Worm (Caenorhabditis elegans) whole organism, L4 larva: ENCODE measurements around the gene F19G12.3.

ENCODE experiments used
- D1046.2 ChIP-seq: fragments of 200-800 bp; sonication (Bioruptor generic); IDR thresholded peaks from 2 replicates; pipeline ENCODE4 v1.3.6; 2022; ENCODE audit warnings: missing genetic modification characterization, missing compliant biosample characterization
- F10B5.3 ChIP-seq: sonication (generic microtip); optimal IDR thresholded peaks from 2 replicates; lab custom pipeline; 2016; ENCODE audit warnings: mild to moderate bottlenecking, missing genetic modification characterization, missing compliant biosample characterization
- F26F4.8 ChIP-seq: fragments of 200-800 bp; sonication (Bioruptor generic); conservative IDR thresholded peaks from 2 replicates; pipeline ENCODE4 v1.3.6; 2022; ENCODE audit warnings: missing genetic modification characterization, missing compliant biosample characterization
- F37D6.2 ChIP-seq: sonication (generic microtip); optimal IDR thresholded peaks from 2 replicates; lab custom pipeline; 2016; ENCODE audit warnings: mild to moderate bottlenecking, missing genetic modification characterization, missing compliant biosample characterization
- F49E8.2 ChIP-seq: sonication (generic microtip); optimal IDR thresholded peaks from 2 replicates; lab custom pipeline; 2016; ENCODE audit warnings: missing compliant biosample characterization, mild to moderate bottlenecking, missing genetic modification characterization, borderline replicate concordance
- R02D3.7 ChIP-seq: fragments of 150-350 bp; sonication (generic microtip); optimal IDR thresholded peaks from 3 replicates; lab custom pipeline; 2014; ENCODE audit warnings: missing biosample characterization, missing genetic modification characterization
- Y48G9A.11 ChIP-seq: fragments of 200-800 bp; sonication (Bioruptor generic); IDR thresholded peaks from 2 replicates; pipeline ENCODE4 v1.3.6; 2022; ENCODE audit warnings: missing genetic modification reagents, missing genetic modification characterization, missing compliant biosample characterization
- Y75B8A.6 ChIP-seq: fragments of 200-800 bp; sonication (Bioruptor generic); IDR thresholded peaks from 2 replicates; pipeline ENCODE4 v1.3.6; 2022; ENCODE audit warnings: missing genetic modification reagents, missing genetic modification characterization, missing compliant biosample characterization
- ZK337.2 ChIP-seq: fragments of 200-800 bp; sonication (Bioruptor generic); IDR thresholded peaks from 2 replicates; pipeline ENCODE4 v1.3.6; 2022; ENCODE audit warnings: missing genetic modification reagents, missing genetic modification characterization, missing compliant biosample characterization
- ZK546.5 ChIP-seq, 2 experiments: sonication (generic microtip); optimal IDR thresholded peaks; 2 replicates each; lab custom pipeline; 2017; ENCODE audit warnings: missing biosample characterization in 2 of 2, missing genetic modification characterization in 2 of 2
- aha-1 ChIP-seq: fragments of 150-350 bp; peaks from one replicate; lab custom pipeline; 2014; ENCODE audit warnings: missing biosample characterization, missing genetic modification characterization
- ama-1 ChIP-seq: fragments of 150-350 bp; optimal IDR thresholded peaks from 2 replicates; lab custom pipeline; 2014; ENCODE audit warnings: inconsistent platforms, mixed read lengths
- attf-4 ChIP-seq: sonication (generic microtip); optimal IDR thresholded peaks from 3 replicates; lab custom pipeline; 2017; ENCODE audit warnings: missing biosample characterization, missing genetic modification characterization
- ceh-20 ChIP-seq: fragments of 200-800 bp; sonication (Bioruptor generic); IDR thresholded peaks from 2 replicates; pipeline ENCODE4 v1.3.6; 2022; ENCODE audit warnings: missing genetic modification reagents, missing genetic modification characterization, missing compliant biosample characterization
- ces-1 ChIP-seq: fragments of 150-350 bp; sonication (generic microtip); optimal IDR thresholded peaks from 4 replicates; lab custom pipeline; 2014; ENCODE audit warnings: missing biosample characterization, missing genetic modification reagents, missing genetic modification characterization
- cey-2 ChIP-seq: sonication (generic microtip); optimal IDR thresholded peaks from 3 replicates; lab custom pipeline; 2017; ENCODE audit warnings: missing genetic modification characterization, mild to moderate bottlenecking, missing compliant biosample characterization, antibody characterized with exemption, borderline replicate concordance; ENCODE audit not compliant: insufficient read depth
- ctbp-1 ChIP-seq: fragments of 200-800 bp; sonication (Bioruptor generic); IDR thresholded peaks from 2 replicates; pipeline ENCODE4 v1.3.6; 2022; ENCODE audit warnings: missing genetic modification reagents, missing genetic modification characterization, missing compliant biosample characterization
- daf-12 ChIP-seq: fragments of 150-350 bp; optimal IDR thresholded peaks from 2 replicates; lab custom pipeline; 2014; ENCODE audit warnings: missing biosample characterization, missing genetic modification reagents, missing genetic modification characterization
- daf-8 ChIP-seq: fragments of 200-800 bp; sonication (Bioruptor generic); IDR thresholded peaks from 2 replicates; pipeline ENCODE4 v1.3.6; 2022; ENCODE audit warnings: missing genetic modification characterization, missing compliant biosample characterization
- dmd-6 ChIP-seq: fragments of 200-800 bp; sonication (Bioruptor generic); IDR thresholded peaks from 2 replicates; pipeline ENCODE4 v1.3.6; 2022; ENCODE audit warnings: missing genetic modification reagents, missing genetic modification characterization, missing compliant biosample characterization
- dmd-8 ChIP-seq: fragments of 200-800 bp; sonication (Bioruptor generic); IDR thresholded peaks from 2 replicates; pipeline ENCODE4 v1.3.6; 2022; ENCODE audit warnings: missing genetic modification characterization, missing compliant biosample characterization
- egl-27 ChIP-seq: sonication (generic microtip); optimal IDR thresholded peaks from 3 replicates; lab custom pipeline; 2017; ENCODE audit warnings: missing biosample characterization, missing genetic modification reagents, missing genetic modification characterization
- fos-1 ChIP-seq: fragments of 150-350 bp; optimal IDR thresholded peaks from 2 replicates; lab custom pipeline; 2014; ENCODE audit warnings: missing biosample characterization, missing genetic modification characterization
- hif-1 ChIP-seq, 2 experiments: sonication (generic microtip); optimal IDR thresholded peaks; 2 replicates each; lab custom pipeline; 2016 to 2017; ENCODE audit warnings: missing compliant biosample characterization in 2 of 2, missing genetic modification characterization in 2 of 2, missing genetic modification reagents in 2 of 2, missing genotype in 2 of 2, mild to moderate bottlenecking in 1 of 2
- hlh-11 ChIP-seq: fragments of 200-800 bp; sonication (Bioruptor generic); optimal IDR thresholded peaks from 2 replicates; lab custom pipeline; 2018; ENCODE audit warnings: mild to moderate bottlenecking, missing genetic modification characterization, missing compliant biosample characterization
- hmg-1.1 ChIP-seq: fragments of 200-800 bp; sonication (Bioruptor generic); IDR thresholded peaks from 2 replicates; pipeline ENCODE4 v1.3.6; 2022; ENCODE audit warnings: missing genetic modification reagents, missing genetic modification characterization, missing compliant biosample characterization
- jun-1 ChIP-seq: fragments of 150-350 bp; optimal IDR thresholded peaks from 2 replicates; lab custom pipeline; 2014; ENCODE audit warnings: missing biosample characterization, missing genetic modification reagents, missing genetic modification characterization
- lin-29 ChIP-seq: fragments of 200-800 bp; sonication (Bioruptor generic); IDR thresholded peaks from 2 replicates; pipeline ENCODE4 v1.3.6; 2022; ENCODE audit warnings: missing genetic modification reagents, missing genetic modification characterization, missing compliant biosample characterization
- lir-3 ChIP-seq: sonication (generic microtip); optimal IDR thresholded peaks from 2 replicates; lab custom pipeline; 2016; ENCODE audit warnings: mild to moderate bottlenecking, missing genetic modification characterization, missing compliant biosample characterization
- lsy-2 ChIP-seq, 2 experiments: fragments of 150-350 bp in 1 of 2; sonication (generic microtip) in 1 of 2; optimal IDR thresholded peaks; 2 replicates each; lab custom pipeline; 2014 to 2017; ENCODE audit warnings: missing biosample characterization in 2 of 2, missing genetic modification characterization in 2 of 2
- madf-9 ChIP-seq: fragments of 200-800 bp; sonication (Bioruptor generic); conservative IDR thresholded peaks from 2 replicates; pipeline ENCODE4 v1.3.6; 2022; ENCODE audit warnings: missing genetic modification reagents, missing genetic modification characterization, missing compliant biosample characterization
- mep-1 ChIP-seq: fragments of 150-350 bp; sonication (generic microtip); optimal IDR thresholded peaks from 3 replicates; lab custom pipeline; 2014; ENCODE audit warnings: missing biosample characterization, missing genetic modification characterization
- mxl-3 ChIP-seq: fragments of 200-800 bp; sonication (Bioruptor generic); optimal IDR thresholded peaks from 2 replicates; lab custom pipeline; 2018; ENCODE audit warnings: mild to moderate bottlenecking, missing genetic modification characterization, missing compliant biosample characterization
- nhr-111 ChIP-seq: fragments of 200-800 bp; sonication (Bioruptor generic); optimal IDR thresholded peaks from 2 replicates; lab custom pipeline; 2018; ENCODE audit warnings: mild to moderate bottlenecking, missing genetic modification characterization, missing compliant biosample characterization
- nhr-25 ChIP-seq: sonication (generic microtip); optimal IDR thresholded peaks from 2 replicates; lab custom pipeline; 2017; ENCODE audit warnings: missing genetic modification characterization, mild to moderate bottlenecking, missing compliant biosample characterization, antibody characterized with exemption, moderate library complexity, borderline replicate concordance; ENCODE audit not compliant: insufficient read depth
- nhr-28 ChIP-seq: fragments of 150-350 bp; optimal IDR thresholded peaks from 2 replicates; lab custom pipeline; 2014; ENCODE audit warnings: missing biosample characterization, missing genetic modification characterization
- nhr-42 ChIP-seq: fragments of 200-800 bp; sonication (Bioruptor generic); IDR thresholded peaks from 2 replicates; pipeline ENCODE4 v1.3.6; 2022; ENCODE audit warnings: missing genetic modification characterization, missing compliant biosample characterization
- nhr-48 ChIP-seq: sonication (generic microtip); optimal IDR thresholded peaks from 2 replicates; lab custom pipeline; 2016; ENCODE audit warnings: mild to moderate bottlenecking, missing genetic modification characterization, missing compliant biosample characterization
- nhr-6 ChIP-seq: fragments of 150-350 bp; optimal IDR thresholded peaks from 2 replicates; lab custom pipeline; 2014; ENCODE audit warnings: missing biosample characterization, missing genetic modification characterization
- nhr-77 ChIP-seq: fragments of 150-350 bp; optimal IDR thresholded peaks from 2 replicates; lab custom pipeline; 2014; ENCODE audit warnings: missing biosample characterization, missing genetic modification characterization
- pqm-1 ChIP-seq: sonication (generic microtip); optimal IDR thresholded peaks from 2 replicates; lab custom pipeline; 2017; ENCODE audit warnings: missing biosample characterization, missing genetic modification characterization
- snpc-1.2 ChIP-seq: fragments of 200-800 bp; sonication (Bioruptor generic); IDR thresholded peaks from 2 replicates; pipeline ENCODE4 v1.3.6; 2022; ENCODE audit warnings: missing genetic modification reagents, missing genetic modification characterization, missing compliant biosample characterization
- unc-39 ChIP-seq: sonication (generic microtip); optimal IDR thresholded peaks from 2 replicates; lab custom pipeline; 2017; ENCODE audit warnings: missing biosample characterization, missing genetic modification characterization
- unc-62 ChIP-seq, 3 experiments: fragments of 150-350 bp in 1 of 3; sonication (generic microtip); optimal IDR thresholded peaks in 2 of 3; peaks in 1 of 3; 1 replicate in 1 of 3; 2 replicates in 2 of 3; lab custom pipeline; 2014 to 2017; ENCODE audit warnings: missing biosample characterization in 3 of 3, missing genetic modification characterization in 3 of 3, missing genetic modification reagents in 3 of 3, missing genotype in 1 of 3
- vab-7 ChIP-seq: fragments of 200-800 bp; sonication (Bioruptor generic); IDR thresholded peaks from 2 replicates; pipeline ENCODE4 v1.3.6; 2022; ENCODE audit warnings: missing genetic modification reagents, missing genetic modification characterization, missing compliant biosample characterization
- zag-1 ChIP-seq: fragments of 150-350 bp; optimal IDR thresholded peaks from 2 replicates; lab custom pipeline; 2014; ENCODE audit warnings: missing biosample characterization, missing genetic modification characterization
- zfp-2 ChIP-seq: sonication (generic microtip); optimal IDR thresholded peaks from 2 replicates; lab custom pipeline; 2016; ENCODE audit warnings: mild to moderate bottlenecking, missing genetic modification characterization, missing compliant biosample characterization
- zip-2 ChIP-seq: fragments of 150-350 bp; optimal IDR thresholded peaks from 2 replicates; lab custom pipeline; 2014; ENCODE audit warnings: missing biosample characterization, missing genetic modification characterization

The F19G12.3 gene

ce11 chrX:1445696-1446095, 21.1 kb downstream of the F19G12.3 start (continued):
- peak in 1 of 2 experiments; percentile 22 for TF ChIP-seq lsy-2 (tag; optimal IDR thresholded peaks at IDR 0.05; lab: Kevin White, UChicago)
- peak; percentile 10 for TF ChIP-seq nhr-48 (tag; lab: Kevin White, UChicago)

ce11 chrX:1446593-1447141, 22.1 kb downstream of the F19G12.3 start, which contains the start of gene zfp-3:
TSS of gene zfp-3 (minus strand) at chrX:1446643.
- TF ChIP-seq nhr-42 (GFP tag; lab: Robert Waterston, UW) = peak; percentile 87; the same call in 1 of the 2 replicates
- TF ChIP-seq nhr-48 (tag; lab: Kevin White, UChicago) = peak; percentile 85
- no peak for TF ChIP-seq F49E8.2 (tag; lab: Kevin White, UChicago)
- TF ChIP-seq F26F4.8 (GFP tag; lab: Robert Waterston, UW) = no peak
- no peak for TF ChIP-seq R02D3.7 (tag; lab: Kevin White, UChicago)
- TF ChIP-seq vab-7 (GFP tag; lab: Robert Waterston, UW) = peak; percentile 43; the same call in 1 of the 2 replicates
- peak; percentile 65 for TF ChIP-seq zfp-2 (tag; lab: Kevin White, UChicago)
- TF ChIP-seq ZK546.5 (tag; optimal IDR thresholded peaks at IDR 0.05; lab: Kevin White, UChicago) = peak in 1 of 2 experiments; percentile 59
- peak; percentile 96 for TF ChIP-seq hmg-1.1 (GFP tag; lab: Robert Waterston, UW)
- TF ChIP-seq fos-1 (tag; lab: Kevin White, UChicago) = peak; percentile 25
- peak; percentile 100 for TF ChIP-seq aha-1 (tag; lab: Kevin White, UChicago)
- TF ChIP-seq ceh-20 = peak; percentile 94
- no peak for TF ChIP-seq egl-27 (tag; lab: Kevin White, UChicago)
- no peak for TF ChIP-seq nhr-111 (GFP tag; lab: Kevin White, UChicago)
- no peak for TF ChIP-seq D1046.2 (GFP tag; lab: Robert Waterston, UW)
- peak; percentile 87 for TF ChIP-seq nhr-25 (tag; lab: Kevin White, UChicago)
- no peak for TF ChIP-seq lin-29 (GFP tag; lab: Robert Waterston, UW)
- TF ChIP-seq unc-62 (GFP tag; optimal IDR thresholded peaks at IDR 0.05 in 1 of 2; lab: Kevin White, UChicago) = peak in 1 of 2 experiments; percentile 99
- no peak for TF ChIP-seq unc-62 (tag; optimal IDR thresholded peaks at IDR 0.05; lab: Kevin White, UChicago)
- peak; percentile 82 for TF ChIP-seq nhr-28 (tag; lab: Kevin White, UChicago)
- peak; percentile 45 for TF ChIP-seq lir-3 (tag; lab: Kevin White, UChicago)
- TF ChIP-seq hif-1 (tag; optimal IDR thresholded peaks at IDR 0.05; lab: Kevin White, UChicago) = peak; percentile 52 to 95
- TF ChIP-seq daf-8 (GFP tag; lab: Robert Waterston, UW) = no peak
- TF ChIP-seq hlh-11 (tag; lab: Kevin White, UChicago) = peak; percentile 99
- peak; percentile 71 for TF ChIP-seq F10B5.3 (tag; lab: Kevin White, UChicago)
- peak; percentile 88 for TF ChIP-seq nhr-77 (tag; lab: Kevin White, UChicago)
- TF ChIP-seq Y48G9A.11 (GFP tag; lab: Robert Waterston, UW) = no peak
- TF ChIP-seq cey-2 = no peak
- TF ChIP-seq mxl-3 (GFP tag; lab: Kevin White, UChicago) = peak; percentile 90
- peak; percentile 91 for TF ChIP-seq dmd-6 (GFP tag; lab: Robert Waterston, UW)
- no peak for TF ChIP-seq daf-12 (tag; lab: Kevin White, UChicago)
- TF ChIP-seq madf-9 = peak; percentile 81
- no peak for TF ChIP-seq attf-4 (tag; lab: Kevin White, UChicago)
- TF ChIP-seq zip-2 = no peak
- TF ChIP-seq ctbp-1 (GFP tag; lab: Robert Waterston, UW) = peak; percentile 95
- 0 out of 2 replicates have a peak, but pooled peaks have one; percentile 17 for TF ChIP-seq dmd-8 (GFP tag; lab: Robert Waterston, UW)
- no peak for TF ChIP-seq pqm-1
- peak; percentile 97 for TF ChIP-seq mep-1
- no peak for TF ChIP-seq unc-39 (tag; lab: Kevin White, UChicago)
- TF ChIP-seq zag-1 = peak; percentile 58
- peak; percentile 85 for TF ChIP-seq F37D6.2
- no peak for TF ChIP-seq snpc-1.2 (GFP tag; lab: Robert Waterston, UW)
- peak; percentile 7 for TF ChIP-seq ama-1 (lab: Kevin White, UChicago)
- TF ChIP-seq Y75B8A.6 (GFP tag; lab: Robert Waterston, UW) = no peak
- peak; percentile 89 for TF ChIP-seq jun-1 (tag; lab: Kevin White, UChicago)
- peak; percentile 92 for TF ChIP-seq nhr-6 (tag; lab: Kevin White, UChicago)
- peak; percentile 2 for TF ChIP-seq ces-1 (GFP tag; lab: Kevin White, UChicago)
- 0 out of 2 replicates have a peak, but pooled peaks have one; percentile 47 for TF ChIP-seq ZK337.2 (GFP tag; lab: Robert Waterston, UW)
